Fruit fly (Drosophila melanogaster) whole organism, embryonic: ENCODE data around the gene papi.

Experiments used
- Bteb2 ChIP-seq: fragments of 200-800 bp; sonication (Bioruptor generic); optimal IDR thresholded peaks from 2 replicates; lab custom pipeline; 2016; ENCODE audit warnings: missing biosample characterization, missing genetic modification characterization
- CG10267 ChIP-seq: fragments of 200-800 bp; sonication (Bioruptor generic); optimal IDR thresholded peaks from 2 replicates; lab custom pipeline; 2018; ENCODE audit warnings: missing biosample characterization, mild to moderate bottlenecking, missing genetic modification characterization, moderate library complexity
- CG10565 ChIP-seq: fragments of 200-800 bp; sonication (Bioruptor generic); optimal IDR thresholded peaks from 3 replicates; lab custom pipeline; 2016; ENCODE audit warnings: missing biosample characterization, mild to moderate bottlenecking, missing genetic modification characterization
- CG11085 ChIP-seq: fragments of 200-800 bp; sonication (Bioruptor generic); IDR thresholded peaks from 2 replicates; pipeline ENCODE4 v1.3.6; 2022; ENCODE audit warnings: missing biosample characterization, missing genetic modification characterization
- CG11560 ChIP-seq: fragments of 200-800 bp; sonication (Bioruptor generic); IDR thresholded peaks from 3 replicates; pipeline ENCODE4 v1.3.6; 2022; ENCODE audit warnings: missing biosample characterization, missing genetic modification characterization
- CG12769 ChIP-seq: fragments of 200-800 bp; sonication (Bioruptor generic); optimal IDR thresholded peaks from 2 replicates; lab custom pipeline; 2019; ENCODE audit warnings: missing biosample characterization, mild to moderate bottlenecking, missing genetic modification characterization, moderate library complexity
- CG12942 ChIP-seq: fragments of 200-800 bp; sonication (Bioruptor generic); optimal IDR thresholded peaks from 3 replicates; lab custom pipeline; 2016; ENCODE audit warnings: missing biosample characterization, missing genetic modification characterization
- CG14667 ChIP-seq: fragments of 200-800 bp; sonication (Bioruptor generic); IDR thresholded peaks from 2 replicates; pipeline ENCODE4 v1.3.6; 2022; ENCODE audit warnings: missing biosample characterization, missing genetic modification characterization
- CG15514 ChIP-seq: fragments of 200-800 bp; sonication (Bioruptor generic); optimal IDR thresholded peaks from 3 replicates; lab custom pipeline; 2017; ENCODE audit warnings: missing biosample characterization, missing genetic modification characterization, mild to moderate bottlenecking, moderate library complexity, missing genetic modification reagents
- CG17186 ChIP-seq: fragments of 200-800 bp; sonication (Bioruptor generic); optimal IDR thresholded peaks from 3 replicates; lab custom pipeline; 2017; ENCODE audit warnings: missing biosample characterization, missing genetic modification reagents, missing genetic modification characterization
- CG17359 ChIP-seq: fragments of 200-800 bp; sonication (Bioruptor generic); optimal IDR thresholded peaks from 3 replicates; lab custom pipeline; 2018; ENCODE audit warnings: missing biosample characterization, mild to moderate bottlenecking, missing genetic modification characterization, moderate library complexity
- CG17385 ChIP-seq: fragments of 200-800 bp; sonication (Bioruptor generic); optimal IDR thresholded peaks from 3 replicates; lab custom pipeline; 2018; ENCODE audit warnings: missing biosample characterization, mild to moderate bottlenecking, missing genetic modification characterization
- CG2875 ChIP-seq: fragments of 200-800 bp; sonication (Bioruptor generic); optimal IDR thresholded peaks from 2 replicates; lab custom pipeline; 2017; ENCODE audit warnings: missing biosample characterization, mild to moderate bottlenecking, missing genetic modification characterization, missing genetic modification reagents
- CG3995 ChIP-seq: fragments of 200-800 bp; sonication (Bioruptor generic); optimal IDR thresholded peaks from 3 replicates; lab custom pipeline; 2016; ENCODE audit warnings: missing biosample characterization, missing genetic modification characterization
- CG6654 ChIP-seq: fragments of 200-800 bp; sonication (Bioruptor generic); optimal IDR thresholded peaks from 2 replicates; lab custom pipeline; 2017; ENCODE audit warnings: missing biosample characterization, mild to moderate bottlenecking, missing genetic modification characterization
- CG6765 ChIP-seq: fragments of 200-800 bp; sonication (Bioruptor generic); optimal IDR thresholded peaks from 3 replicates; lab custom pipeline; 2017; ENCODE audit warnings: missing biosample characterization, mild to moderate bottlenecking, missing genetic modification characterization
- CG7271 ChIP-seq: fragments of 200-800 bp; sonication (Bioruptor generic); optimal IDR thresholded peaks from 2 replicates; lab custom pipeline; 2018; ENCODE audit warnings: missing biosample characterization, mild to moderate bottlenecking, missing genetic modification characterization, moderate library complexity
- CG8290 ChIP-seq, 3 experiments: fragments of 200-800 bp; sonication (Bioruptor generic); optimal IDR thresholded peaks; 2 replicates each; lab custom pipeline; 2016 to 2019; ENCODE audit warnings: missing biosample characterization in 3 of 3, missing genetic modification characterization in 3 of 3, mild to moderate bottlenecking in 2 of 3, moderate library complexity in 1 of 3
- CG9817 ChIP-seq: fragments of 200-800 bp; sonication (Bioruptor generic); optimal IDR thresholded peaks from 2 replicates; lab custom pipeline; 2018; ENCODE audit warnings: missing biosample characterization, mild to moderate bottlenecking, missing genetic modification characterization, moderate library complexity
- CrebB ChIP-seq: fragments of 200-800 bp; sonication (Bioruptor generic); optimal IDR thresholded peaks from 3 replicates; lab custom pipeline; 2018; ENCODE audit warnings: missing biosample characterization, mild to moderate bottlenecking, missing genetic modification characterization
- Dip2 ChIP-seq: fragments of 200-800 bp; sonication (Bioruptor generic); IDR thresholded peaks from 2 replicates; pipeline ENCODE4 v1.3.6; 2022; ENCODE audit warnings: missing biosample characterization, missing genetic modification characterization
- Dll ChIP-seq: fragments of 200-800 bp; sonication (Bioruptor generic); IDR thresholded peaks from 4 replicates; pipeline ENCODE4 v1.3.6; 2022; ENCODE audit warnings: missing biosample characterization, missing genetic modification characterization; ENCODE audit not compliant: partially characterized antibody
- Doc2 ChIP-seq: fragments of 200-800 bp; sonication (Bioruptor generic); IDR thresholded peaks from 2 replicates; pipeline ENCODE4 v1.3.6; 2022; ENCODE audit warnings: missing biosample characterization, missing genetic modification characterization
- Med ChIP-seq: fragments of 200-800 bp; sonication (Bioruptor generic); peaks from one replicate; lab custom pipeline; 2016; ENCODE audit warnings: missing biosample characterization, missing genetic modification characterization, mild to moderate bottlenecking, inconsistent platforms, moderate library complexity
- Meics ChIP-seq: fragments of 200-800 bp; sonication (Bioruptor generic); optimal IDR thresholded peaks from 2 replicates; lab custom pipeline; 2017; ENCODE audit warnings: missing biosample characterization, mild to moderate bottlenecking, missing genetic modification characterization
- Mrtf ChIP-seq: fragments of 200-800 bp; sonication (Bioruptor generic); IDR thresholded peaks from 3 replicates; pipeline ENCODE4 v1.3.6; 2022; ENCODE audit warnings: missing biosample characterization, missing genetic modification characterization
- caup ChIP-seq: fragments of 200-800 bp; sonication (Bioruptor generic); optimal IDR thresholded peaks from 3 replicates; lab custom pipeline; 2017; ENCODE audit warnings: missing biosample characterization, mild to moderate bottlenecking, missing genetic modification characterization, moderate library complexity; ENCODE audit not compliant: severe bottlenecking
- corto ChIP-seq: fragments of 200-800 bp; sonication (Bioruptor generic); optimal IDR thresholded peaks from 2 replicates; lab custom pipeline; 2016; ENCODE audit warnings: missing biosample characterization, mild to moderate bottlenecking, missing genetic modification characterization, moderate library complexity
- croc ChIP-seq: fragments of 200-800 bp; sonication (Bioruptor generic); conservative IDR thresholded peaks from 3 replicates; pipeline ENCODE4 v1.3.6; 2022; ENCODE audit warnings: missing biosample characterization, missing genetic modification characterization
- fd3F ChIP-seq: fragments of 200-800 bp; sonication (Bioruptor generic); optimal IDR thresholded peaks from 2 replicates; lab custom pipeline; 2018; ENCODE audit warnings: missing biosample characterization, mild to moderate bottlenecking, missing genetic modification characterization, moderate library complexity
- gfzf ChIP-seq: fragments of 200-800 bp; sonication (Bioruptor generic); optimal IDR thresholded peaks from 2 replicates; lab custom pipeline; 2016; ENCODE audit warnings: missing biosample characterization, mild to moderate bottlenecking, missing genetic modification characterization, moderate library complexity
- gsb ChIP-seq: fragments of 200-800 bp; sonication (Bioruptor generic); IDR thresholded peaks from 2 replicates; pipeline ENCODE4 v1.3.6; 2022; ENCODE audit warnings: missing biosample characterization, missing genetic modification characterization
- inv ChIP-seq: fragments of 200-800 bp; sonication (Bioruptor generic); IDR thresholded peaks from 2 replicates; pipeline ENCODE4 v1.3.6; 2022; ENCODE audit warnings: missing biosample characterization, missing genetic modification characterization; ENCODE audit not compliant: partially characterized antibody
- jumu ChIP-seq: fragments of 200-800 bp; sonication (Bioruptor generic); optimal IDR thresholded peaks from 3 replicates; lab custom pipeline; 2016; ENCODE audit warnings: missing biosample characterization, missing genetic modification characterization
- kah ChIP-seq: fragments of 200-800 bp; sonication (Bioruptor generic); optimal IDR thresholded peaks from 2 replicates; lab custom pipeline; 2018; ENCODE audit warnings: missing biosample characterization, mild to moderate bottlenecking, missing genetic modification characterization
- mirr ChIP-seq: fragments of 200-800 bp; sonication (Bioruptor generic); optimal IDR thresholded peaks from 3 replicates; lab custom pipeline; 2018; ENCODE audit warnings: missing biosample characterization, mild to moderate bottlenecking, missing genetic modification characterization
- mld ChIP-seq: fragments of 200-800 bp; sonication (Bioruptor generic); IDR thresholded peaks from 3 replicates; pipeline ENCODE4 v1.3.6; 2022; ENCODE audit warnings: missing biosample characterization, missing genetic modification characterization; ENCODE audit not compliant: partially characterized antibody
- org-1 ChIP-seq: fragments of 200-800 bp; sonication (Bioruptor generic); optimal IDR thresholded peaks from 2 replicates; lab custom pipeline; 2017; ENCODE audit warnings: missing biosample characterization, missing genetic modification characterization
- pan ChIP-seq, 4 experiments: fragments of >200 bp in 3 of 4; fragments of 200-800 bp in 1 of 4; sonication (Bioruptor generic) in 1 of 4; optimal IDR thresholded peaks in 3 of 4; IDR thresholded peaks in 1 of 4; 2 replicates each; pipeline versions ENCODE4 v1.3.6 to Lab custom; 2017 to 2022; ENCODE audit warnings: missing biosample characterization in 2 of 4, missing genetic modification characterization in 2 of 4, mixed read lengths in 1 of 4
- pnt ChIP-seq: fragments of 200-800 bp; sonication (Bioruptor generic); optimal IDR thresholded peaks from 3 replicates; lab custom pipeline; 2016; ENCODE audit warnings: missing biosample characterization, missing genetic modification characterization
- sens ChIP-seq: fragments of 200-800 bp; sonication (Bioruptor generic); peaks from one replicate; lab custom pipeline; 2016; ENCODE audit warnings: missing biosample characterization, missing genetic modification characterization
- slbo ChIP-seq: fragments of 200-800 bp; sonication (Bioruptor generic); IDR thresholded peaks from 2 replicates; pipeline ENCODE4 v1.3.6; 2022; ENCODE audit warnings: missing biosample characterization, missing genetic modification characterization
- slou ChIP-seq: fragments of 200-800 bp; sonication (Bioruptor generic); optimal IDR thresholded peaks from 3 replicates; lab custom pipeline; 2016; ENCODE audit warnings: missing biosample characterization, missing genetic modification characterization
- tio ChIP-seq: fragments of 200-800 bp; sonication (Bioruptor generic); optimal IDR thresholded peaks from 2 replicates; lab custom pipeline; 2017; ENCODE audit warnings: missing biosample characterization, missing genetic modification characterization, inconsistent platforms
- tup ChIP-seq: fragments of 200-800 bp; sonication (Bioruptor generic); optimal IDR thresholded peaks from 2 replicates; lab custom pipeline; 2016; ENCODE audit warnings: missing biosample characterization, mild to moderate bottlenecking, missing genetic modification characterization, moderate library complexity
- wdn ChIP-seq: fragments of 200-800 bp; sonication (Bioruptor generic); IDR thresholded peaks from 2 replicates; pipeline ENCODE4 v1.3.6; 2022; ENCODE audit warnings: missing biosample characterization, missing genetic modification characterization
- zen ChIP-seq: fragments of 200-800 bp; sonication (Bioruptor generic); optimal IDR thresholded peaks from 3 replicates; lab custom pipeline; 2018; ENCODE audit warnings: missing biosample characterization, mild to moderate bottlenecking, missing genetic modification characterization, moderate library complexity

Gene papi

dm6 chr2L:2175930-2176643 is 44.5 kb upstream of the papi start (continued):
- peak; percentile 83 for TF ChIP-seq Med
- no peak for TF ChIP-seq mirr
- peak; percentile 53 for TF ChIP-seq CG9817 (tag; lab: Kevin White, UChicago)
- no peak for TF ChIP-seq zen (tag; lab: Kevin White, UChicago)
- TF ChIP-seq CG12942 (GFP tag; lab: Kevin White, UChicago) = no peak
- TF ChIP-seq inv (GFP tag; lab: Robert Waterston, UW) = no peak
- TF ChIP-seq Bteb2 (GFP tag; lab: Kevin White, UChicago) = peak; percentile 35
- TF ChIP-seq CG12769 (tag; lab: Kevin White, UChicago) = peak; percentile 50
- no peak for TF ChIP-seq gfzf (GFP tag; lab: Kevin White, UChicago)
- TF ChIP-seq Doc2 (GFP tag; lab: Robert Waterston, UW) = no peak
- no peak for TF ChIP-seq CG6654 (GFP tag; lab: Kevin White, UChicago)
- peak; percentile 50 for TF ChIP-seq tio
- TF ChIP-seq corto (GFP tag; lab: Kevin White, UChicago) = no peak
- TF ChIP-seq CG6765 (GFP tag; lab: Kevin White, UChicago) = peak; percentile 59
- no peak for TF ChIP-seq pan (optimal IDR thresholded peaks at IDR 0.05; lab: Kevin White, UChicago)
- TF ChIP-seq pan (GFP tag; optimal IDR thresholded peaks at IDR 0.05 in 1 of 2, IDR thresholded peaks at IDR 0.05 in 1 of 2) = peak in 1 of 2 experiments; percentile 46
- no peak for TF ChIP-seq CG17385 (GFP tag; lab: Kevin White, UChicago)
- TF ChIP-seq slbo = peak; percentile 46; the same call in 1 of the 2 replicates
- no peak for TF ChIP-seq slou (GFP tag; lab: Kevin White, UChicago)
- TF ChIP-seq Mrtf (GFP tag; lab: Robert Waterston, UW) = no peak; the same call in 2 of the 3 replicates
- peak; percentile 23 for TF ChIP-seq CG17359 (tag; lab: Kevin White, UChicago)
- TF ChIP-seq Meics (GFP tag; lab: Kevin White, UChicago) = peak; percentile 66
- 0 out of 3 replicates have a peak, but pooled peaks have one; percentile 15 for TF ChIP-seq croc (GFP tag; lab: Robert Waterston, UW)
- no peak for TF ChIP-seq CrebB (tag; lab: Kevin White, UChicago)
- no peak for TF ChIP-seq caup (GFP tag; lab: Kevin White, UChicago)
- no peak for TF ChIP-seq tup (GFP tag; lab: Kevin White, UChicago)
- peak; percentile 33 for TF ChIP-seq fd3F (GFP tag; lab: Kevin White, UChicago)
- TF ChIP-seq CG8290 (GFP tag; optimal IDR thresholded peaks at IDR 0.05; lab: Kevin White, UChicago) = no peak
- peak in 1 of 2 experiments; percentile 18 for TF ChIP-seq CG8290 (tag; optimal IDR thresholded peaks at IDR 0.05; lab: Kevin White, UChicago)
- no peak for TF ChIP-seq mld (GFP tag; lab: Robert Waterston, UW)
- TF ChIP-seq jumu = no peak
- peak; percentile 74 for TF ChIP-seq sens (GFP tag; lab: Kevin White, UChicago)
- no peak for TF ChIP-seq CG14667 (GFP tag; lab: Robert Waterston, UW)
- no peak for TF ChIP-seq CG11085
- TF ChIP-seq org-1 (GFP tag; lab: Kevin White, UChicago) = peak; percentile 47
- no peak for TF ChIP-seq Dip2 (GFP tag; lab: Robert Waterston, UW)

dm6 chr2L:2177312-2177968 is 43.1 kb upstream of the papi start:
- TF ChIP-seq CG15514 (peak; percentile 30), CG2875 (GFP tag; lab: Kevin White, UChicago) (no peak), wdn (GFP tag; lab: Robert Waterston, UW) (no peak), CG10267 (tag; lab: Kevin White, UChicago) (peak; percentile 5), Dll (GFP tag; lab: Robert Waterston, UW) (no peak), CG17186 (GFP tag; lab: Kevin White, UChicago) (no peak), CG11560 (tag; lab: Robert Waterston, UW) (no peak), pnt (GFP tag; lab: Kevin White, UChicago) (no peak), CG17385 (GFP tag; lab: Kevin White, UChicago) (no peak), CG7271 (no peak), CG3995 (GFP tag; lab: Kevin White, UChicago) (no peak), kah (no peak), gsb (no peak), CG10565 (GFP tag; lab: Kevin White, UChicago) (no peak), pan (optimal IDR thresholded peaks at IDR 0.05; lab: Kevin White, UChicago) (no peak), pan (GFP tag; optimal IDR thresholded peaks at IDR 0.05 in 1 of 2, IDR thresholded peaks at IDR 0.05 in 1 of 2) (peak in 1 of 2 experiments; percentile 54)
